Worm (Caenorhabditis elegans): ENCODE measurements around the gene tyr-2.

tyr-2 gene

DNA sequence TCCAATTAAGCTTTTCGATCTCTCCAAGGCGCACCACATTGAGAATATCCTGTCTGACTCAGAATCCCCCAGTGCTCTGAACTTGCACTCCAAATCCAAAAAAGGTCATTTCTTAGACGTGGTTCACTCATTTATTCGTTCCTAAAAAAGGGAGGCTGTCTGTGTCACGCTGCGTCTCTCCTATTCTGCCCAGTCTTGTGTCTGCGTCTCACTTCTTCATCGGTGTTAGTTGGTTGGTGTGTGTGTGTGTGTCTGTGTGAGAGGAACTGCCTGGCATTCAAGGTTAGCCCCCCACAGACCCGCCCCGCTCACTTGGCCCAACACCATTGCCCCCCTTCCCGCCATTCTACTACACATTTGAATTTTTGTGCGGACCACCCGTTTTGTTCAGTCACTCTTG, 26.5 kb upstream of the tyr-2 start (continued):
- TF ChIP-seq unc-98 (GFP tag; IDR thresholded peaks at IDR 0.05) (no peak), hpl-2 (GFP tag; optimal IDR thresholded peaks at IDR 0.05) (no peak), snu-23 (GFP tag; optimal IDR thresholded peaks at IDR 0.05) (peak; percentile 39), nhr-47 (tag; optimal IDR thresholded peaks at IDR 0.05) (peak; percentile 34), irx-1 (tag; optimal IDR thresholded peaks at IDR 0.05) (no peak), dpl-1 (GFP tag; optimal IDR thresholded peaks at IDR 0.05) (peak in 1 of 3 experiments; percentile 20), zag-1 (tag; optimal IDR thresholded peaks at IDR 0.05) (no peak), ets-5 (GFP tag; IDR thresholded peaks at IDR 0.05) (no peak), nhr-77 (tag; optimal IDR thresholded peaks at IDR 0.05) (no peak), lsy-2 (tag; optimal IDR thresholded peaks at IDR 0.05) (peak; percentile 1 to 57), ztf-11 (tag; optimal IDR thresholded peaks at IDR 0.05) (no peak), ceh-63 (GFP tag; optimal IDR thresholded peaks at IDR 0.05) (no peak), lin-13 (GFP tag; optimal IDR thresholded peaks at IDR 0.05) (no peak), alr-1 (tag; optimal IDR thresholded peaks at IDR 0.05; ENCODE audit: borderline replicate concordance) (no peak), nhr-90 (tag; optimal IDR thresholded peaks at IDR 0.05; ENCODE audit: poor library complexity) (no peak), pax-3 (tag; optimal IDR thresholded peaks at IDR 0.05) (no peak), hlh-4 (tag; optimal IDR thresholded peaks at IDR 0.05) (no peak), ceh-90 (tag; optimal IDR thresholded peaks at IDR 0.05) (no peak), isw-1 (GFP tag; IDR thresholded peaks at IDR 0.05) (no peak), nhr-28 (tag; optimal IDR thresholded peaks at IDR 0.05) (no peak), dsc-1 (tag; optimal IDR thresholded peaks at IDR 0.05) (no peak), lin-14 (GFP tag; optimal IDR thresholded peaks at IDR 0.05) (peak; percentile 89), nhr-84 (tag; optimal IDR thresholded peaks at IDR 0.05) (no peak), ztf-4 (tag; optimal IDR thresholded peaks at IDR 0.05) (peak; percentile 42), hlh-17 (GFP tag; optimal IDR thresholded peaks at IDR 0.05; ENCODE audit: borderline replicate concordance) (no peak), sptf-1 (tag; optimal IDR thresholded peaks at IDR 0.05) (no peak), mab-9 (GFP tag; IDR thresholded peaks at IDR 0.05) (no peak), xbp-1 (tag; optimal IDR thresholded peaks at IDR 0.05) (peak; percentile 6), unc-130 (tag; optimal IDR thresholded peaks at IDR 0.05) (no peak)

DNA sequence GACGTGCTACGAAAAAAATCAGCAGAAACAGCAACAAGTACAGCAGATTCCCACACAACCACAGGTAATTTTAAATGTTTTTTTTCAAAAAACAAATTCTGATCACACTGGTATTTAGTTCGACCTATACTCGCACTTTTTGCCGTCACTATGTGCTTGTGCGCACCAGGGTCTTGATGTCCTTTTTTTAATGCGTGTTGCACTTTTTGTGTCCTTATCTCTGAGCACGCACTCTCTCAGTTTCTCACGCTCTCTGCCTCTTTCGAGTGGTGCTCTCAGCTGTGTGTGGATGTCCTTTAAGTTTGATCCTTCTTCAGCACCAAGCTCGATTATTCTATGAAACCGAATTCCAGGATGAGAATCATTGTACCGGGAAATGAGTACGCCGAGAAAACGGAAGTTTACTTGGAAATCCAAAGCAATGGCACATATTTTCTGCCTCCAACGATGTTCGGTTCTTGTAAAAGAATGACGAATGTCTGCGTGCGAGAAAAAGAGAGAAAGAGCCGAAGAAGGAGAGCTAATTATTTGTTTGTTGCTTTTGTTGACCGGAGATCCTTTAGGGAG, 25.5 kb upstream of the tyr-2 start:
- TF ChIP-seq egl-13 (tag; optimal IDR thresholded peaks at IDR 0.05) = no peak
- TF ChIP-seq lin-35 (GFP tag; optimal IDR thresholded peaks at IDR 0.05) = peak in 1 of 2 experiments; percentile 14
- peak; percentile 92 for TF ChIP-seq fkh-8 (tag; optimal IDR thresholded peaks at IDR 0.05)
- TF ChIP-seq pax-3 (tag; optimal IDR thresholded peaks at IDR 0.05) = peak; percentile 51
- peak; percentile 69 for TF ChIP-seq nhr-71 (tag; optimal IDR thresholded peaks at IDR 0.05)
- no peak for TF ChIP-seq egl-27 (tag; optimal IDR thresholded peaks at IDR 0.05)
- TF ChIP-seq rnt-1 (tag; optimal IDR thresholded peaks at IDR 0.05) = peak; percentile 8
- TF ChIP-seq nhr-85 (tag) = peak; percentile 1
- peak; percentile 59 for TF ChIP-seq lin-14 (GFP tag; optimal IDR thresholded peaks at IDR 0.05)
- peak; percentile 35 for TF ChIP-seq unc-86 (tag; optimal IDR thresholded peaks at IDR 0.05)
- TF ChIP-seq ceh-88 (GFP tag; IDR thresholded peaks at IDR 0.05) = 0 out of 2 replicates have a peak, but pooled peaks have one; percentile 8
- TF ChIP-seq dsc-1 (tag; optimal IDR thresholded peaks at IDR 0.05) = peak; percentile 35
- peak; percentile 44 for TF ChIP-seq mep-1 (tag; optimal IDR thresholded peaks at IDR 0.05)
- TF ChIP-seq ztf-4 (tag; optimal IDR thresholded peaks at IDR 0.05) = no peak
- peak; percentile 66 for TF ChIP-seq nhr-47 (tag; optimal IDR thresholded peaks at IDR 0.05)
- TF ChIP-seq hlh-4 (tag; optimal IDR thresholded peaks at IDR 0.05) = no peak

DNA sequence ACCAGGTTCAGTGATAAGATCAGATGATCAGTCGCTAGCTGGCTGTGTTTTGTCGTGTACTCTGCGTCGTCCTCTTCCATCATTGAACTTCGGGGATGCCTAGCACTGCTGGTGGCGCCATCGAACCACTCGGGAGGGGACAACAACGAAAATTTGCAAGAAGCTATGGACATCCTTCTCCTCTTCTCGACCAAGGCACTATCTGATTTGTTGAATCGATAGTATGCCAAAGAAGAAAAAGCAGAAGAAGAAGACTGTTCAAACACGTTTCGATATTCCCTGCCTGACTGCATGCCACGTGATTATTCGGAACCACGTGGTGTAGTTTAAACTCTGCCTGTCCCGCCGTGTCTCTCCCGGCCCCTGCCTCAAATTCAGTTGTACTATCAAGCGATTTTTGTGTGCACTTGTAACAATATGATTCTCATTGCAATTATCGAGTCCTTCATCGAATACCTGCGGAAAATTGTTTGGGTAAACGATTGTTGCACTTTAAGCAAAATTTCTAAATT, 24.7 kb upstream of the tyr-2 start:
- TF ChIP-seq efl-1 (optimal IDR thresholded peaks at IDR 0.05) = peak in 1 of 2 experiments; percentile 5
- TF ChIP-seq efl-1 (GFP tag; optimal IDR thresholded peaks at IDR 0.05 in 1 of 2) = peak in 1 of 2 experiments; percentile 90
- TF ChIP-seq lin-13 (GFP tag; optimal IDR thresholded peaks at IDR 0.05) = no peak
- peak; percentile 5 for TF ChIP-seq irx-1 (tag; optimal IDR thresholded peaks at IDR 0.05)
- TF ChIP-seq lin-15B (tag; optimal IDR thresholded peaks at IDR 0.05) = no peak
- peak; percentile 47 for TF ChIP-seq unc-130 (tag; optimal IDR thresholded peaks at IDR 0.05)
- TF ChIP-seq fos-1 (tag; optimal IDR thresholded peaks at IDR 0.05) = no peak
- no peak for TF ChIP-seq zag-1 (tag; optimal IDR thresholded peaks at IDR 0.05)
- no peak for TF ChIP-seq egl-13 (tag; optimal IDR thresholded peaks at IDR 0.05)
- TF ChIP-seq grh-1 (GFP tag; IDR thresholded peaks at IDR 0.05) = peak; percentile 52; the same call in 1 of the 2 replicates
- TF ChIP-seq elt-2 (tag; optimal IDR thresholded peaks at IDR 0.05) = no peak
- no peak for TF ChIP-seq nhr-77 (tag; optimal IDR thresholded peaks at IDR 0.05)
- no peak for TF ChIP-seq ceh-63 (GFP tag; optimal IDR thresholded peaks at IDR 0.05)
- TF ChIP-seq efl-3 (GFP tag; optimal IDR thresholded peaks at IDR 0.05) = no peak
- TF ChIP-seq jun-1 (tag; optimal IDR thresholded peaks at IDR 0.05) = no peak
- peak; percentile 39 for TF ChIP-seq nhr-47 (tag; optimal IDR thresholded peaks at IDR 0.05)
- no peak for TF ChIP-seq hlh-17 (GFP tag; optimal IDR thresholded peaks at IDR 0.05; ENCODE audit: borderline replicate concordance)
- no peak for TF ChIP-seq unc-98 (GFP tag; IDR thresholded peaks at IDR 0.05)
- TF ChIP-seq unc-62 (GFP tag; optimal IDR thresholded peaks at IDR 0.05) = no peak
